Fruit fly (Drosophila melanogaster) whole organism, wandering third instar larva: Measurements from ENCODE around the gene CG42299.

Source experiments
- Abd-B ChIP-seq: fragments of >200 bp; optimal IDR thresholded peaks from 2 replicates; lab custom pipeline; 2017; ENCODE audit warnings: missing biosample characterization, missing genetic modification characterization
- CG32264 ChIP-seq: fragments of 200-800 bp; sonication (Bioruptor generic); optimal IDR thresholded peaks from 2 replicates; lab custom pipeline; 2016; ENCODE audit warnings: missing biosample characterization, missing genetic modification characterization
- CG9705 ChIP-seq: fragments of 200-800 bp; sonication (Bioruptor generic); optimal IDR thresholded peaks from 2 replicates; lab custom pipeline; 2018; ENCODE audit warnings: missing biosample characterization, mild to moderate bottlenecking, missing genetic modification characterization
- CrebA ChIP-seq: fragments of 200-800 bp; sonication (Bioruptor generic); optimal IDR thresholded peaks from 2 replicates; lab custom pipeline; 2016; ENCODE audit warnings: missing biosample characterization, mild to moderate bottlenecking, missing genetic modification characterization, borderline replicate concordance
- Dfd ChIP-seq: fragments of >200 bp; optimal IDR thresholded peaks from 2 replicates; lab custom pipeline; 2017; ENCODE audit warnings: missing biosample characterization, missing genetic modification characterization
- Dif ChIP-seq: fragments of 200-275, 200-300 bp; sonication (Bioruptor generic); optimal IDR thresholded peaks from 2 replicates; lab custom pipeline; 2018; ENCODE audit warnings: missing biosample characterization, missing genetic modification characterization; ENCODE audit not compliant: partially characterized antibody
- GATAd ChIP-seq: sonication (Bioruptor generic); optimal IDR thresholded peaks from 2 replicates; lab custom pipeline; 2016; ENCODE audit warnings: missing biosample characterization, missing genetic modification characterization
- HLH106 ChIP-seq: fragments of 200-800 bp; optimal IDR thresholded peaks from 3 replicates; lab custom pipeline; 2019; ENCODE audit warnings: missing biosample characterization, mild to moderate bottlenecking, missing genetic modification characterization, moderate library complexity
- Hnf4 ChIP-seq: fragments of 200-800 bp; sonication (Bioruptor generic); optimal IDR thresholded peaks from 2 replicates; lab custom pipeline; 2016; ENCODE audit warnings: missing biosample characterization, mild to moderate bottlenecking, missing genetic modification characterization
- Hr78 ChIP-seq: fragments of >200 bp; optimal IDR thresholded peaks from 2 replicates; lab custom pipeline; 2017; ENCODE audit warnings: missing biosample characterization, missing genetic modification characterization
- Hr83 ChIP-seq: fragments of 200-300 bp; sonication (Bioruptor generic); optimal IDR thresholded peaks from 2 replicates; lab custom pipeline; 2016; ENCODE audit warnings: missing biosample characterization, mild to moderate bottlenecking, missing genetic modification characterization, moderate library complexity; ENCODE audit not compliant: poor library complexity, severe bottlenecking
- Jra ChIP-seq: sonication (Bioruptor generic); optimal IDR thresholded peaks from 2 replicates; lab custom pipeline; 2016; ENCODE audit warnings: missing biosample characterization, missing genetic modification characterization
- Mio ChIP-seq: sonication (Bioruptor generic); optimal IDR thresholded peaks from 2 replicates; lab custom pipeline; 2016; ENCODE audit warnings: missing biosample characterization, missing genetic modification characterization
- Myc ChIP-seq: fragments of >200 bp; optimal IDR thresholded peaks from 2 replicates; lab custom pipeline; 2017
- N ChIP-seq: fragments of >200 bp; optimal IDR thresholded peaks from 2 replicates; lab custom pipeline; 2018; ENCODE audit warnings: missing biosample characterization, missing external identifiers, missing genetic modification characterization
- OdsH ChIP-seq: fragments of 200-800 bp; sonication (Bioruptor generic); optimal IDR thresholded peaks from 2 replicates; lab custom pipeline; 2016; ENCODE audit warnings: missing biosample characterization, mild to moderate bottlenecking, missing genetic modification characterization
- Rel ChIP-seq, 2 experiments: fragments of 200-800 bp; sonication (Bioruptor generic) in 1 of 2; optimal IDR thresholded peaks; 2 replicates in 1 of 2; 3 replicates in 1 of 2; lab custom pipeline; 2016 to 2019; ENCODE audit warnings: mild to moderate bottlenecking in 2 of 2, missing biosample characterization in 2 of 2, missing genetic modification characterization in 2 of 2, moderate library complexity in 1 of 2
- Sp1 ChIP-seq: fragments of 200-800 bp; sonication (Bioruptor generic); optimal IDR thresholded peaks from 3 replicates; lab custom pipeline; 2019; ENCODE audit warnings: missing biosample characterization, mild to moderate bottlenecking, missing genetic modification characterization, moderate library complexity
- Vsx2 ChIP-seq: fragments of 200-300, 225-300 bp; sonication (Bioruptor generic); optimal IDR thresholded peaks from 2 replicates; lab custom pipeline; 2018; ENCODE audit warnings: missing biosample characterization, missing genetic modification characterization; ENCODE audit not compliant: partially characterized antibody
- br ChIP-seq: fragments of 200-800 bp; sonication (Bioruptor generic); optimal IDR thresholded peaks from 2 replicates; lab custom pipeline; 2016; ENCODE audit warnings: missing biosample characterization, missing genetic modification characterization
- brk ChIP-seq: fragments of 200-800 bp; sonication (Bioruptor generic); optimal IDR thresholded peaks from 2 replicates; lab custom pipeline; 2016; ENCODE audit warnings: missing biosample characterization, mild to moderate bottlenecking, missing genetic modification characterization
- dl ChIP-seq, 2 experiments: fragments of 175-275, 200-275 bp in 1 of 2; fragments of 200-275 bp in 1 of 2; sonication (Bioruptor generic); optimal IDR thresholded peaks; lab custom pipeline; 2018; ENCODE audit warnings: mild to moderate bottlenecking in 2 of 2, missing biosample characterization in 2 of 2, missing genetic modification characterization in 2 of 2, moderate library complexity in 2 of 2; ENCODE audit not compliant: partially characterized antibody in 2 of 2, insufficient read depth in 1 of 2
- dmrt93B ChIP-seq: fragments of 200-800 bp; sonication (Bioruptor generic); optimal IDR thresholded peaks from 2 replicates; lab custom pipeline; 2018; ENCODE audit warnings: missing biosample characterization, mild to moderate bottlenecking, missing genetic modification characterization
- dsf ChIP-seq: sonication (Bioruptor generic); optimal IDR thresholded peaks from 2 replicates; lab custom pipeline; 2016; ENCODE audit warnings: missing biosample characterization, missing genetic modification characterization, borderline replicate concordance
- ey ChIP-seq: fragments of 200-800 bp; sonication (Bioruptor generic); optimal IDR thresholded peaks from 2 replicates; lab custom pipeline; 2016; ENCODE audit warnings: missing biosample characterization, missing genetic modification characterization
- foxo ChIP-seq, 2 experiments: fragments of 200-800 bp; sonication (Bioruptor generic); optimal IDR thresholded peaks; 2 replicates in 1 of 2; 3 replicates in 1 of 2; lab custom pipeline; 2016 to 2017; ENCODE audit warnings: missing biosample characterization in 2 of 2, missing genetic modification characterization in 2 of 2
- fru ChIP-seq: fragments of 200-800 bp; sonication (Bioruptor generic); optimal IDR thresholded peaks from 3 replicates; lab custom pipeline; 2016; ENCODE audit warnings: missing biosample characterization, mild to moderate bottlenecking, missing genetic modification characterization
- h ChIP-seq: fragments of 200-800 bp; sonication (Bioruptor generic); optimal IDR thresholded peaks from 3 replicates; lab custom pipeline; 2016; ENCODE audit warnings: missing biosample characterization, mild to moderate bottlenecking, missing genetic modification characterization
- jim ChIP-seq: fragments of 175-275, 200-325 bp; sonication (Bioruptor generic); optimal IDR thresholded peaks from 2 replicates; lab custom pipeline; 2016; ENCODE audit warnings: missing biosample characterization, mild to moderate bottlenecking, missing genetic modification characterization
- lola ChIP-seq: fragments of >200 bp; optimal IDR thresholded peaks from 2 replicates; lab custom pipeline; 2017; ENCODE audit warnings: missing biosample characterization, missing genetic modification characterization
- pan ChIP-seq: fragments of >200 bp; optimal IDR thresholded peaks from 2 replicates; lab custom pipeline; 2017
- psq ChIP-seq: fragments of 200-800 bp; sonication (Bioruptor generic); optimal IDR thresholded peaks from 3 replicates; lab custom pipeline; 2017; ENCODE audit warnings: missing biosample characterization, mild to moderate bottlenecking, missing genetic modification characterization, moderate library complexity
- rgr ChIP-seq: fragments of 200-800 bp; sonication (Bioruptor generic); optimal IDR thresholded peaks from 3 replicates; lab custom pipeline; 2016; ENCODE audit warnings: missing biosample characterization, mild to moderate bottlenecking, missing genetic modification characterization
- sage ChIP-seq: fragments of 200-800 bp; sonication (Bioruptor generic); optimal IDR thresholded peaks from 2 replicates; lab custom pipeline; 2016; ENCODE audit warnings: missing biosample characterization, mild to moderate bottlenecking, missing genetic modification characterization
- sv ChIP-seq: fragments of 200-800 bp; sonication (Bioruptor generic); optimal IDR thresholded peaks from 3 replicates; lab custom pipeline; 2016; ENCODE audit warnings: missing biosample characterization, missing genetic modification characterization
- tai ChIP-seq: sonication (Bioruptor generic); optimal IDR thresholded peaks from 2 replicates; lab custom pipeline; 2016; ENCODE audit warnings: missing biosample characterization, missing genetic modification characterization
- usp ChIP-seq: fragments of >200 bp; optimal IDR thresholded peaks from 2 replicates; lab custom pipeline; 2017; ENCODE audit warnings: missing biosample characterization, missing genetic modification characterization
- woc ChIP-seq: sonication (Bioruptor generic); optimal IDR thresholded peaks from 2 replicates; lab custom pipeline; 2016; ENCODE audit warnings: missing biosample characterization, mild to moderate bottlenecking, missing genetic modification characterization

The CG42299 gene

DNA sequence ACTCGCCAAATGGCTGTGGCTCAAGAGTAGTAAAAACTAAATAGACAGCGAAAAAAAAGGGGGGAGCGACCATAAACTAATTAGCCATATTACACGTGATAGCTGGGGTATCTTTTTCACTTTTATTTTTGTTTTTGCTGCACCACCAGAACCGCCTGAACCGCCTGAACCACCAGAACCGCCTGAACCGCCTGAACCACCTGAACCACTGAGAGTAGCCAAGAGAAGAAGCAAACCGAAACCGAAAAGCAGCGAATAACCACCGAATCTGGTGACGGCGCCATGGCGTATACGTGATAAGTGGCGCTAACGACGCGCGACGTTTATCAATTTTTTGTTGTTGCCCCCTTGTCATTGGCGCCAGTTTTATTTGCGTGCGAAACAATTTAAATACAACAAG, 41.0 kb upstream of the CG42299 start:
- TF ChIP-seq Hr78 (no peak), dmrt93B (GFP tag; lab: Kevin White, UChicago) (no peak), Hr83 (GFP tag; lab: Kevin White, UChicago) (no peak), HLH106 (tag; lab: Kevin White, UChicago) (no peak), OdsH (GFP tag; lab: Kevin White, UChicago) (no peak), Rel (GFP tag; optimal IDR thresholded peaks at IDR 0.05; lab: Kevin White, UChicago) (no peak), Rel (tag; optimal IDR thresholded peaks at IDR 0.05; lab: Kevin White, UChicago) (no peak), Myc (lab: Kevin White, UChicago) (no peak), Hnf4 (GFP tag; lab: Kevin White, UChicago) (no peak), sv (GFP tag; lab: Kevin White, UChicago) (no peak), Jra (no peak), woc (GFP tag; lab: Kevin White, UChicago) (no peak), Sp1 (GFP tag; lab: Kevin White, UChicago) (no peak), jim (no peak), fru (GFP tag; lab: Kevin White, UChicago) (no peak), pan (lab: Kevin White, UChicago) (no peak)

dm6 chrX:15616018-15616417, 40.5 kb upstream of the CG42299 start:
- TF ChIP-seq Myc (lab: Kevin White, UChicago), result peak; percentile 1
- no peak for TF ChIP-seq sv (GFP tag; lab: Kevin White, UChicago)
- TF ChIP-seq, all 38 proteins: peak for 1

DNA sequence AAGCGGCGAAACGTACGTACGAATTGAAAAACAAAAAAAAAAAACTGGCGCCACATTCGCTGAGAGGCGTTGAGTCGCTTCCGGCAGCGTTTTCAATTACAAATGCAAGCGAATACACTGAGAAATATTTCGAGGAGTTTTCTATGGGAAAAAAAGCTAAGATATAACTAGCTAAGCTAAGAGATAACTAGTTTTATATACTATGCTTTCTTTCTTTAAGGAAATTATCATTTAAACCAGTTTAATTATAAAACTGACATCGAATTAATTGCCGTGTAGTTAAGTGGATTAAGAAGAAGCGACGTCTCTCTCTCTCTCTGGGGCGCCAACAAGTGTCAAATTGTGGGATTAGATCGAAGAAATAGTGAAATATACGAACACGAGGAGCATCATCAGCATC, 39.9 kb upstream of the CG42299 start:
- no peak for TF ChIP-seq dl (GFP tag; optimal IDR thresholded peaks at IDR 0.05; lab: Kevin White, UChicago; ENCODE audit: insufficient read depth in 1 of 2, partially characterized antibody in 2 of 2)
- no peak for TF ChIP-seq CG32264 (GFP tag; lab: Kevin White, UChicago)
- no peak for TF ChIP-seq usp (GFP tag; lab: Kevin White, UChicago)
- TF ChIP-seq lola (GFP tag; lab: Kevin White, UChicago), result no peak
- no peak for TF ChIP-seq woc (GFP tag; lab: Kevin White, UChicago)
- no peak for TF ChIP-seq GATAd
- TF ChIP-seq dsf (GFP tag; lab: Kevin White, UChicago), result no peak
- TF ChIP-seq Hr78, result no peak
- no peak for TF ChIP-seq Rel (GFP tag; optimal IDR thresholded peaks at IDR 0.05; lab: Kevin White, UChicago)
- no peak for TF ChIP-seq Rel (tag; optimal IDR thresholded peaks at IDR 0.05; lab: Kevin White, UChicago)
- peak; percentile 29 for TF ChIP-seq Sp1 (GFP tag; lab: Kevin White, UChicago)
- TF ChIP-seq CG9705, result no peak
- peak; percentile 31 for TF ChIP-seq Hnf4 (GFP tag; lab: Kevin White, UChicago)
- peak; percentile 11 for TF ChIP-seq psq (GFP tag; lab: Kevin White, UChicago)
- TF ChIP-seq Vsx2 (GFP tag; lab: Kevin White, UChicago), result no peak
- peak; percentile 33 for TF ChIP-seq ey (GFP tag; lab: Kevin White, UChicago)
- no peak for TF ChIP-seq N (GFP tag; lab: Kevin White, UChicago)
- peak; percentile 13 for TF ChIP-seq dmrt93B (GFP tag; lab: Kevin White, UChicago)
- TF ChIP-seq h, result peak; percentile 48
- no peak for TF ChIP-seq Dif (GFP tag; lab: Kevin White, UChicago)
- TF ChIP-seq fru (GFP tag; lab: Kevin White, UChicago), result peak; percentile 37
- no peak for TF ChIP-seq Jra
- TF ChIP-seq CrebA (GFP tag; lab: Kevin White, UChicago), result no peak
- peak; percentile 30 for TF ChIP-seq rgr (GFP tag; lab: Kevin White, UChicago)
- TF ChIP-seq foxo (GFP tag; optimal IDR thresholded peaks at IDR 0.05; lab: Kevin White, UChicago), result peak in 1 of 2 experiments; percentile 42
- TF ChIP-seq Dfd (GFP tag; lab: Kevin White, UChicago), result no peak
- no peak for TF ChIP-seq pan (lab: Kevin White, UChicago)
- no peak for TF ChIP-seq Mio (GFP tag; lab: Kevin White, UChicago)
- TF ChIP-seq jim, result no peak
- no peak for TF ChIP-seq sage (GFP tag; lab: Kevin White, UChicago)
- TF ChIP-seq tai (GFP tag; lab: Kevin White, UChicago), result no peak
- TF ChIP-seq Hr83 (GFP tag; lab: Kevin White, UChicago), result no peak
- peak; percentile 30 for TF ChIP-seq OdsH (GFP tag; lab: Kevin White, UChicago)
- peak; percentile 47 for TF ChIP-seq HLH106 (tag; lab: Kevin White, UChicago)
- no peak for TF ChIP-seq brk (GFP tag; lab: Kevin White, UChicago)
- TF ChIP-seq br (GFP tag; lab: Kevin White, UChicago), result peak; percentile 41
- TF ChIP-seq Myc (lab: Kevin White, UChicago), result no peak
- no peak for TF ChIP-seq Abd-B (GFP tag; lab: Kevin White, UChicago)
- TF ChIP-seq sv (GFP tag; lab: Kevin White, UChicago), result no peak
- TF ChIP-seq, all 38 proteins: peak for 12
